Fruit fly (Drosophila melanogaster): ENCODE data around the gene mus312.

The mus312 gene

dm6 chr3L:7361095-7361522, 32.2 kb downstream of the mus312 start (continued):
- TF ChIP-seq ewg (GFP tag; optimal IDR thresholded peaks at IDR 0.05): no peak
- peak; percentile 8 for TF ChIP-seq dm (GFP tag; optimal IDR thresholded peaks at IDR 0.05)
- no peak for TF ChIP-seq D (optimal IDR thresholded peaks at IDR 0.05)
- no peak for TF ChIP-seq D (GFP tag; optimal IDR thresholded peaks at IDR 0.05)
- no peak for TF ChIP-seq p53 (GFP tag; optimal IDR thresholded peaks at IDR 0.05)
- peak; percentile 2 for TF ChIP-seq CG5245 (GFP tag; optimal IDR thresholded peaks at IDR 0.05)
- TF ChIP-seq unc-4 (GFP tag; IDR thresholded peaks at IDR 0.05; ENCODE audit: partially characterized antibody): no peak; the same call in 1 of the 2 replicates
- no peak for TF ChIP-seq pho (GFP tag; optimal IDR thresholded peaks at IDR 0.05)
- TF ChIP-seq D19A (tag; optimal IDR thresholded peaks at IDR 0.05): no peak
- TF ChIP-seq Sox100B (GFP tag; optimal IDR thresholded peaks at IDR 0.05): no peak
- no peak for TF ChIP-seq CG6254 (GFP tag; optimal IDR thresholded peaks at IDR 0.05)
- TF ChIP-seq CG3995 (GFP tag; optimal IDR thresholded peaks at IDR 0.05): peak; percentile 75
- TF ChIP-seq gce (GFP tag; IDR thresholded peaks at IDR 0.05): peak; percentile 47; the same call in 1 of the 3 replicates
- TF ChIP-seq gro (GFP tag; optimal IDR thresholded peaks at IDR 0.05): peak; percentile 40
- TF ChIP-seq zfh2 (GFP tag; optimal IDR thresholded peaks at IDR 0.05): no peak
- no peak for TF ChIP-seq Abd-B (GFP tag; optimal IDR thresholded peaks at IDR 0.05)
- TF ChIP-seq sqz (GFP tag; optimal IDR thresholded peaks at IDR 0.05): peak; percentile 67
- TF ChIP-seq CG9727 (GFP tag; optimal IDR thresholded peaks at IDR 0.05): no peak
- no peak for TF ChIP-seq CG7357 (GFP tag; IDR thresholded peaks at IDR 0.05)
- no peak for TF ChIP-seq mld (GFP tag; IDR thresholded peaks at IDR 0.05; ENCODE audit: partially characterized antibody)
- peak in 1 of 2 experiments; percentile 51 for TF ChIP-seq Pdp1 (GFP tag; optimal IDR thresholded peaks at IDR 0.05)
- TF ChIP-seq onecut (GFP tag; IDR thresholded peaks at IDR 0.05): peak; percentile 71
- peak; percentile 33 for TF ChIP-seq trem (tag; optimal IDR thresholded peaks at IDR 0.05)
- TF ChIP-seq CG5180 (GFP tag; optimal IDR thresholded peaks at IDR 0.05): no peak
- no peak for TF ChIP-seq tap (tag; optimal IDR thresholded peaks at IDR 0.05)
- no peak for TF ChIP-seq gcm (GFP tag; optimal IDR thresholded peaks at IDR 0.05)
- TF ChIP-seq da (GFP tag; optimal IDR thresholded peaks at IDR 0.05): no peak
- TF ChIP-seq nom (GFP tag; optimal IDR thresholded peaks at IDR 0.05): peak; percentile 57
- TF ChIP-seq CG6854 (GFP tag; optimal IDR thresholded peaks at IDR 0.05): no peak
- TF ChIP-seq CG11456 (GFP tag; IDR thresholded peaks at IDR 0.05): no peak
- TF ChIP-seq CG4404 (GFP tag; IDR thresholded peaks at IDR 0.05): no peak
- peak; percentile 30 for TF ChIP-seq gsb-n (tag; optimal IDR thresholded peaks at IDR 0.05)
- TF ChIP-seq Mrtf (GFP tag; IDR thresholded peaks at IDR 0.05): no peak
- no peak for TF ChIP-seq toy (GFP tag; IDR thresholded peaks at IDR 0.05)
- no peak for TF ChIP-seq HmgZ (tag; optimal IDR thresholded peaks at IDR 0.05)
- no peak for TF ChIP-seq Xbp1 (GFP tag; optimal IDR thresholded peaks at IDR 0.05)
- no peak for TF ChIP-seq tna (GFP tag; IDR thresholded peaks at IDR 0.05; ENCODE audit: partially characterized antibody)
- no peak for TF ChIP-seq sim (GFP tag; IDR thresholded peaks at IDR 0.05)
- TF ChIP-seq lola (GFP tag; optimal IDR thresholded peaks at IDR 0.05): no peak
- TF ChIP-seq Fer2 (tag; optimal IDR thresholded peaks at IDR 0.05): no peak
- TF ChIP-seq gsb (GFP tag; IDR thresholded peaks at IDR 0.05): no peak
- TF ChIP-seq Hey (tag; optimal IDR thresholded peaks at IDR 0.05): no peak
- TF ChIP-seq hb (GFP tag; IDR thresholded peaks at IDR 0.05; ENCODE audit: partially characterized antibody): no peak
- TF ChIP-seq CG4424 (GFP tag; optimal IDR thresholded peaks at IDR 0.05): no peak
- no peak for TF ChIP-seq trh (GFP tag; optimal IDR thresholded peaks at IDR 0.05)
- TF ChIP-seq CG16815 (GFP tag; optimal IDR thresholded peaks at IDR 0.05): no peak
- TF ChIP-seq CG2116 (GFP tag; optimal IDR thresholded peaks at IDR 0.05): no peak
- TF ChIP-seq CG11398 (GFP tag; optimal IDR thresholded peaks at IDR 0.05): no peak
- no peak for TF ChIP-seq CG10959 (GFP tag; IDR thresholded peaks at IDR 0.05)
- TF ChIP-seq NC2α (GFP tag; optimal IDR thresholded peaks at IDR 0.05): no peak
- TF ChIP-seq dysf (GFP tag; IDR thresholded peaks at IDR 0.05): peak; percentile 33; the same call in 1 of the 3 replicates

Data from whole organism, embryonic.